Worm (Caenorhabditis elegans) whole organism, young adult: ENCODE results near the gene dnj-22.

Source experiments
- C06A6.2 ChIP-seq: fragments of 200-800 bp; sonication (Bioruptor generic); conservative IDR thresholded peaks from 2 replicates; pipeline ENCODE4 v1.3.6; 2022; ENCODE audit warnings: missing genetic modification characterization, missing compliant biosample characterization
- F23B12.7 ChIP-seq: sonication (generic microtip); optimal IDR thresholded peaks from 2 replicates; lab custom pipeline; 2017; ENCODE audit warnings: missing genetic modification characterization, mild to moderate bottlenecking, missing compliant biosample characterization, antibody characterized with exemption, moderate library complexity; ENCODE audit not compliant: insufficient read depth
- F39B2.1 ChIP-seq: fragments of 200-800 bp; sonication (Bioruptor generic); IDR thresholded peaks from 2 replicates; pipeline ENCODE4 v1.3.6; 2022; ENCODE audit warnings: missing genetic modification reagents, missing genetic modification characterization, missing compliant biosample characterization
- F55B11.4 ChIP-seq: sonication (generic microtip); optimal IDR thresholded peaks from 2 replicates; lab custom pipeline; 2016; ENCODE audit warnings: missing compliant biosample characterization, missing genetic modification characterization, borderline replicate concordance; ENCODE audit not compliant: insufficient read depth
- K12H6.12 ChIP-seq: fragments of 200-800 bp; sonication (Bioruptor generic); optimal IDR thresholded peaks from 2 replicates; lab custom pipeline; 2018; ENCODE audit warnings: mild to moderate bottlenecking, missing genetic modification characterization, missing compliant biosample characterization
- Y53G8AR.9 ChIP-seq: fragments of 200-800 bp; sonication (Bioruptor generic); conservative IDR thresholded peaks from 2 replicates; pipeline ENCODE4 v1.3.6; 2022; ENCODE audit warnings: missing genetic modification reagents, missing genetic modification characterization, missing compliant biosample characterization
- Y95B8A.8 ChIP-seq: fragments of 200-800 bp; sonication (Bioruptor generic); IDR thresholded peaks from 2 replicates; pipeline ENCODE4 v1.3.6; 2022; ENCODE audit warnings: missing genetic modification reagents, missing genetic modification characterization, missing compliant biosample characterization
- aptf-2 ChIP-seq: fragments of 200-800 bp; sonication (Bioruptor generic); conservative IDR thresholded peaks from 2 replicates; pipeline ENCODE4 v1.3.6; 2022; ENCODE audit warnings: missing genetic modification reagents, missing genetic modification characterization, missing compliant biosample characterization
- attf-3 ChIP-seq: fragments of 200-800 bp; sonication (Bioruptor generic); conservative IDR thresholded peaks from 2 replicates; pipeline ENCODE4 v1.3.6; 2022; ENCODE audit warnings: missing genetic modification reagents, missing genetic modification characterization, missing compliant biosample characterization
- bed-2 ChIP-seq: fragments of 200-800 bp; sonication (Bioruptor generic); IDR thresholded peaks from 2 replicates; pipeline ENCODE4 v1.3.6; 2022; ENCODE audit warnings: missing genetic modification reagents, missing genetic modification characterization, missing compliant biosample characterization
- cebp-2 ChIP-seq: fragments of 200-800 bp; sonication (Bioruptor generic); IDR thresholded peaks from 2 replicates; pipeline ENCODE4 v1.3.6; 2022; ENCODE audit warnings: missing genetic modification characterization, missing compliant biosample characterization
- ceh-40 ChIP-seq: fragments of 200-800 bp; sonication (Bioruptor generic); IDR thresholded peaks from 2 replicates; pipeline ENCODE4 v1.3.6; 2022; ENCODE audit warnings: missing genetic modification characterization, missing compliant biosample characterization
- chd-7 ChIP-seq: sonication (generic microtip); optimal IDR thresholded peaks from 2 replicates; lab custom pipeline; 2016; ENCODE audit warnings: mild to moderate bottlenecking, missing genetic modification characterization, moderate library complexity, missing compliant biosample characterization
- dox-1 ChIP-seq: fragments of 200-800 bp; sonication (Bioruptor generic); IDR thresholded peaks from 2 replicates; pipeline ENCODE4 v1.3.6; 2022; ENCODE audit warnings: missing genetic modification reagents, missing genetic modification characterization, missing compliant biosample characterization
- egrh-3 ChIP-seq: fragments of 200-800 bp; sonication (Bioruptor generic); IDR thresholded peaks from 2 replicates; pipeline ENCODE4 v1.3.6; 2022; ENCODE audit warnings: missing genetic modification reagents, missing genetic modification characterization, missing compliant biosample characterization
- ets-4 ChIP-seq: fragments of 200-800 bp; sonication (Bioruptor generic); optimal IDR thresholded peaks from 2 replicates; lab custom pipeline; 2018; ENCODE audit warnings: mild to moderate bottlenecking, missing genetic modification characterization, missing compliant biosample characterization
- him-1 ChIP-seq: sonication (generic microtip); optimal IDR thresholded peaks from 2 replicates; lab custom pipeline; 2016; ENCODE audit warnings: missing genotype, missing genetic modification reagents, missing genetic modification characterization, missing compliant biosample characterization
- hmg-1.2 ChIP-seq: fragments of 200-800 bp; sonication (Bioruptor generic); IDR thresholded peaks from 2 replicates; pipeline ENCODE4 v1.3.6; 2022; ENCODE audit warnings: missing genetic modification reagents, missing genetic modification characterization, missing compliant biosample characterization
- hrde-1 ChIP-seq: sonication (generic microtip); optimal IDR thresholded peaks from 2 replicates; lab custom pipeline; 2016; ENCODE audit warnings: missing genetic modification characterization, mild to moderate bottlenecking, missing compliant biosample characterization, moderate library complexity, missing genotype, missing genetic modification reagents, borderline replicate concordance
- let-526 ChIP-seq: fragments of 200-800 bp; sonication (Bioruptor generic); IDR thresholded peaks from 2 replicates; pipeline ENCODE4 v1.3.6; 2022; ENCODE audit warnings: missing genetic modification reagents, missing genetic modification characterization, missing compliant biosample characterization
- lin-35 ChIP-seq, 3 experiments: fragments of 150-350 bp in 2 of 3; sonication (generic microtip) in 1 of 3; optimal IDR thresholded peaks; 2 replicates each; lab custom pipeline; 2014 to 2018; ENCODE audit warnings: missing biosample characterization in 3 of 3, missing genetic modification characterization in 3 of 3, missing genetic modification reagents in 3 of 3
- lin-40 ChIP-seq: sonication (generic microtip); optimal IDR thresholded peaks from 2 replicates; lab custom pipeline; 2016; ENCODE audit warnings: missing genetic modification characterization, mild to moderate bottlenecking, missing compliant biosample characterization, missing genotype, missing genetic modification reagents
- lin-54 ChIP-seq: fragments of 200-800 bp; sonication (Bioruptor generic); optimal IDR thresholded peaks from 2 replicates; lab custom pipeline; 2018; ENCODE audit warnings: mild to moderate bottlenecking, missing genetic modification characterization, missing compliant biosample characterization
- madf-6 ChIP-seq: fragments of 200-800 bp; sonication (Bioruptor generic); IDR thresholded peaks from 2 replicates; pipeline ENCODE4 v1.3.6; 2022; ENCODE audit warnings: missing genetic modification reagents, missing genetic modification characterization, missing compliant biosample characterization
- madf-8 ChIP-seq: fragments of 200-800 bp; sonication (Bioruptor generic); conservative IDR thresholded peaks from 2 replicates; pipeline ENCODE4 v1.3.6; 2022; ENCODE audit warnings: missing genetic modification reagents, missing genetic modification characterization, missing compliant biosample characterization
- mcd-1 ChIP-seq: fragments of 200-800 bp; sonication (Bioruptor generic); IDR thresholded peaks from 2 replicates; pipeline ENCODE4 v1.3.6; 2022; ENCODE audit warnings: missing genetic modification reagents, missing genetic modification characterization, missing compliant biosample characterization
- mel-28 ChIP-seq: sonication (generic microtip); optimal IDR thresholded peaks from 2 replicates; lab custom pipeline; 2016; ENCODE audit warnings: borderline replicate concordance, mild to moderate bottlenecking, missing genetic modification characterization, missing compliant biosample characterization
- nhr-80 ChIP-seq: sonication (generic microtip); optimal IDR thresholded peaks from 2 replicates; lab custom pipeline; 2016; ENCODE audit warnings: missing genetic modification characterization, missing compliant biosample characterization
- nhr-90 ChIP-seq: sonication (generic microtip); optimal IDR thresholded peaks from 2 replicates; lab custom pipeline; 2016; ENCODE audit warnings: missing genotype, mild to moderate bottlenecking, missing genetic modification characterization, missing compliant biosample characterization
- pbrm-1 ChIP-seq: fragments of 200-800 bp; sonication (Bioruptor generic); IDR thresholded peaks from 2 replicates; pipeline ENCODE4 v1.3.6; 2022; ENCODE audit warnings: missing genetic modification reagents, missing genetic modification characterization, missing compliant biosample characterization
- repo-1 ChIP-seq: sonication (generic microtip); optimal IDR thresholded peaks from 2 replicates; lab custom pipeline; 2017; ENCODE audit warnings: mild to moderate bottlenecking, missing genetic modification characterization, missing compliant biosample characterization
- sdz-38 ChIP-seq: sonication (generic microtip); optimal IDR thresholded peaks from 2 replicates; lab custom pipeline; 2016; ENCODE audit warnings: missing genotype, missing genetic modification characterization, missing compliant biosample characterization
- snpc-3.4 ChIP-seq: sonication (generic microtip); optimal IDR thresholded peaks from 2 replicates; lab custom pipeline; 2017; ENCODE audit warnings: missing genetic modification characterization, mild to moderate bottlenecking, missing compliant biosample characterization, antibody characterized with exemption, moderate library complexity, missing genotype, missing genetic modification reagents
- snpc-4 ChIP-seq, 5 experiments: fragments of 150-350 bp in 1 of 5; sonication (generic microtip) in 4 of 5; optimal IDR thresholded peaks; 2 replicates each; lab custom pipeline; 2014 to 2018; ENCODE audit warnings: missing genetic modification characterization in 5 of 5, missing biosample characterization in 3 of 5, antibody characterized with exemption in 2 of 5, mild to moderate bottlenecking in 2 of 5, missing compliant biosample characterization in 2 of 5, missing genotype in 2 of 5, moderate library complexity in 2 of 5, missing genetic modification reagents in 1 of 5
- somi-1 ChIP-seq: fragments of 200-800 bp; sonication (Bioruptor generic); optimal IDR thresholded peaks from 2 replicates; lab custom pipeline; 2018; ENCODE audit warnings: mild to moderate bottlenecking, missing genetic modification characterization, missing compliant biosample characterization
- tbp1 ChIP-seq: fragments of 200-800 bp; sonication (Bioruptor generic); optimal IDR thresholded peaks from 2 replicates; lab custom pipeline; 2018; ENCODE audit warnings: mild to moderate bottlenecking, missing genetic modification characterization, missing compliant biosample characterization
- ztf-18 ChIP-seq: sonication (generic microtip); optimal IDR thresholded peaks from 2 replicates; lab custom pipeline; 2016; ENCODE audit warnings: missing genotype, mild to moderate bottlenecking, missing genetic modification characterization, missing compliant biosample characterization
- ztf-6 ChIP-seq: fragments of 200-800 bp; sonication (Bioruptor generic); IDR thresholded peaks from 2 replicates; pipeline ENCODE4 v1.3.6; 2022; ENCODE audit warnings: missing genetic modification reagents, missing genetic modification characterization, missing compliant biosample characterization

dnj-22 gene

ce11 chrV:8460800-8461199 is 1.1 kb downstream of the dnj-22 start (continued):
- TF ChIP-seq attf-3 (GFP tag; lab: Robert Waterston, UW) (0 out of 2 replicates have a peak, but pooled peaks have one; percentile 13), C06A6.2 (GFP tag; lab: Robert Waterston, UW) (no peak), let-526 (GFP tag; lab: Robert Waterston, UW) (no peak)
- TF ChIP-seq, all 124 proteins: peak for 5

DNA sequence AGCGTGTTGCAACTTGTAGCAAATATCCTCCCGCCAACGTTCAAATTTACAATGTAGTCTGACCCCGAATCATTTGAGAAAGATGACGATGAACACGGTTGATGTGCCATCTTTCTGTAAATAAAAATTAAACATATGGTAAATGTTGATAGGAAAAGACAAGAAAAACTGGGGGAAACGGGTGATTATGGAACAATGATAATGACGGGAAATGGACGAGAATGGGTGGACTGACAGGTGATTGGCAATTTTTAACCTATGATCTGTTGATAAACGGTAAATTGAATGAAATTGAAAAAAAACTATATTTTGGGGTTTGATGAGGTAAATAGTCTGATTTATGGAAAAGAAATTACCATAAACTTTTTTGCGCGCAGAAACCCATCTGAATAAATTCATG is 1.6 kb downstream of the dnj-22 start, which contains the start of gene T23B12.6:
Gene T23B12.6 (minus strand): TSS at position 114 of the 400 bp plus-strand sequence.
- TF ChIP-seq ceh-40 (GFP tag; lab: Robert Waterston, UW) (no peak), K12H6.12 (tag; lab: Kevin White, UChicago) (no peak), madf-6 (GFP tag; lab: Robert Waterston, UW) (0 out of 2 replicates have a peak, but pooled peaks have one; percentile 5), tbp1 (GFP tag; lab: Kevin White, UChicago) (peak; percentile 4), sdz-38 (tag; lab: Kevin White, UChicago) (no peak), aptf-2 (no peak), dox-1 (GFP tag; lab: Robert Waterston, UW) (peak; percentile 5; the same call in 1 of the 2 replicates), ets-4 (GFP tag; lab: Kevin White, UChicago) (peak; percentile 5), nhr-80 (tag; lab: Kevin White, UChicago) (peak; percentile 83)
- TF ChIP-seq, all 124 proteins: peak for 5

ce11 chrV:8454995-8455446 is 6.9 kb downstream of the dnj-22 start, which contains the start of gene T23B12.11:
TSS of gene T23B12.11 (plus strand) at chrV:8455396.
- TF ChIP-seq repo-1 = no peak
- no peak for TF ChIP-seq Y53G8AR.9
- TF ChIP-seq ztf-18 = no peak
- TF ChIP-seq chd-7 = no peak
- TF ChIP-seq egrh-3 (GFP tag; lab: Robert Waterston, UW) = no peak
- no peak for TF ChIP-seq cebp-2
- TF ChIP-seq mcd-1 (GFP tag; lab: Robert Waterston, UW) = no peak
- TF ChIP-seq F39B2.1 = no peak

- peak; percentile 53; the same call in 1 of the 2 replicates for TF ChIP-seq hmg-1.2
- no peak for TF ChIP-seq madf-8 (GFP tag; lab: Robert Waterston, UW)
Measured at ce11 chrV:8450690-8451089, 11.2 kb downstream of the dnj-22 start.

DNA sequence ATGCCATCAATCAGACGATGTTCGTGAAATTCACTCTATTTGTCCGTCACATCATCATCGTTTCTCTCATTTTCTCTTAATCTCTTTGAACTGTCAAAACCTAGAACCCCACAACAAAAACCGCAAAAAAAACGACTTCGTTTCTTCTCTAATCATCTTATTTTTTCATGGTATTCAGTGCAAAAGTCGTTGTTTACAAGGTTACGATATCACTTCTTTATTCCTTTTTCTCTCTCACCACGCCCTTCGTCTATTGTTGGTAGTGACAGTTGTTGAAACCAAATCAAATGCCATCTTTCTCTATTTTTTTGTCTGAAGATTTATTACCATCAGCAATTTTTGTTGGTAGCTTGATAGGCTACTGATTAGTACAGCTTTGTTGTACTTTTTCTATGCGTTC is 12.7 kb downstream of the dnj-22 start:
- TF ChIP-seq tbp1 (GFP tag; lab: Kevin White, UChicago) (no peak), F55B11.4 (no peak), mel-28 (no peak), lin-40 (tag; lab: Kevin White, UChicago) (peak; percentile 46), somi-1 (no peak), sdz-38 (tag; lab: Kevin White, UChicago) (no peak), bed-2 (GFP tag; lab: Robert Waterston, UW) (no peak), nhr-90 (no peak), hrde-1 (tag; lab: Kevin White, UChicago) (no peak), lin-35 (GFP tag; optimal IDR thresholded peaks at IDR 0.05; lab: Kevin White, UChicago) (no peak), lin-54 (GFP tag; lab: Kevin White, UChicago) (no peak), ztf-6 (GFP tag; lab: Robert Waterston, UW) (no peak), him-1 (tag; lab: Kevin White, UChicago) (no peak), snpc-4 (GFP tag; optimal IDR thresholded peaks at IDR 0.05; lab: Kevin White, UChicago) (no peak), snpc-4 (tag; optimal IDR thresholded peaks at IDR 0.05; lab: Kevin White, UChicago) (peak in 1 of 4 experiments; percentile 38), F23B12.7 (no peak), snpc-3.4 (tag; lab: Kevin White, UChicago) (no peak), pbrm-1 (no peak), Y95B8A.8 (GFP tag; lab: Robert Waterston, UW) (no peak)
